Fruit fly (Drosophila melanogaster) whole organism, embryonic: Measurements from ENCODE around the gene Chchd2.

Experiments used
- Asciz ChIP-seq: fragments of 200-800 bp; sonication (Bioruptor generic); optimal IDR thresholded peaks from 2 replicates; lab custom pipeline; 2017; ENCODE audit warnings: missing biosample characterization, mild to moderate bottlenecking, missing genetic modification characterization, missing genetic modification reagents
- Bgb ChIP-seq: fragments of 200-800 bp; sonication (Bioruptor generic); IDR thresholded peaks from 2 replicates; pipeline ENCODE4 v1.3.6; 2022; ENCODE audit warnings: missing biosample characterization, missing genetic modification characterization; ENCODE audit not compliant: partially characterized antibody
- C15 ChIP-seq: fragments of 200-800 bp; sonication (Bioruptor generic); IDR thresholded peaks from 3 replicates; pipeline ENCODE4 v1.3.6; 2022; ENCODE audit warnings: missing biosample characterization, missing genetic modification characterization
- CG10431 ChIP-seq: fragments of 200-800 bp; sonication (Bioruptor generic); optimal IDR thresholded peaks from 3 replicates; lab custom pipeline; 2018; ENCODE audit warnings: missing biosample characterization, mild to moderate bottlenecking, missing genetic modification characterization
- CG11093 ChIP-seq: fragments of 200-800 bp; sonication (Bioruptor generic); IDR thresholded peaks from 3 replicates; pipeline ENCODE4 v1.3.6; 2022; ENCODE audit warnings: missing biosample characterization, missing genetic modification characterization
- CG11456 ChIP-seq: fragments of 200-800 bp; sonication (Bioruptor generic); IDR thresholded peaks from 3 replicates; pipeline ENCODE4 v1.3.6; 2022; ENCODE audit warnings: missing biosample characterization, missing genetic modification characterization
- CG12769 ChIP-seq: fragments of 200-800 bp; sonication (Bioruptor generic); optimal IDR thresholded peaks from 2 replicates; lab custom pipeline; 2019; ENCODE audit warnings: missing biosample characterization, mild to moderate bottlenecking, missing genetic modification characterization, moderate library complexity
- CG14441 ChIP-seq: fragments of 200-800 bp; sonication (Bioruptor generic); IDR thresholded peaks from 2 replicates; pipeline ENCODE4 v1.3.6; 2022; ENCODE audit warnings: missing biosample characterization, missing genetic modification characterization
- CG15011 ChIP-seq: fragments of 200-800 bp; sonication (Bioruptor generic); optimal IDR thresholded peaks from 3 replicates; lab custom pipeline; 2018; ENCODE audit warnings: missing biosample characterization, mild to moderate bottlenecking, missing genetic modification characterization
- CG1529 ChIP-seq: fragments of 200-800 bp; sonication (Bioruptor generic); optimal IDR thresholded peaks from 3 replicates; lab custom pipeline; 2018; ENCODE audit warnings: missing biosample characterization, missing genetic modification characterization
- CG15696 ChIP-seq: fragments of 200-800 bp; sonication (Bioruptor generic); optimal IDR thresholded peaks from 2 replicates; lab custom pipeline; 2019; ENCODE audit warnings: missing biosample characterization, mild to moderate bottlenecking, missing genetic modification characterization, moderate library complexity
- CG16813 ChIP-seq: fragments of 200-800 bp; sonication (Bioruptor generic); IDR thresholded peaks from 3 replicates; pipeline ENCODE4 v1.3.6; 2022; ENCODE audit warnings: missing biosample characterization, missing genetic modification characterization; ENCODE audit not compliant: partially characterized antibody
- CG17361 ChIP-seq: fragments of 200-800 bp; sonication (Bioruptor generic); IDR thresholded peaks from 3 replicates; pipeline ENCODE4 v1.3.6; 2022; ENCODE audit warnings: missing biosample characterization, missing genetic modification characterization
- CG2129 ChIP-seq: fragments of 200-800 bp; sonication (Bioruptor generic); IDR thresholded peaks from 2 replicates; pipeline ENCODE4 v1.3.6; 2022; ENCODE audit warnings: missing biosample characterization, missing genetic modification characterization; ENCODE audit not compliant: partially characterized antibody
- CG2889 ChIP-seq: fragments of 200-800 bp; sonication (Bioruptor generic); IDR thresholded peaks from 3 replicates; pipeline ENCODE4 v1.3.6; 2022; ENCODE audit warnings: missing biosample characterization, missing genetic modification characterization
- CG3065 ChIP-seq: fragments of 200-800 bp; sonication (Bioruptor generic); optimal IDR thresholded peaks from 2 replicates; lab custom pipeline; 2016; ENCODE audit warnings: missing biosample characterization, missing genetic modification characterization
- CG32532 ChIP-seq: fragments of 200-800 bp; sonication (Bioruptor generic); IDR thresholded peaks from 2 replicates; pipeline ENCODE4 v1.3.6; 2022; ENCODE audit warnings: missing biosample characterization, missing genetic modification characterization
- CG3726 ChIP-seq: fragments of 200-800 bp; sonication (Bioruptor generic); IDR thresholded peaks from 3 replicates; pipeline ENCODE4, ENCODE4 v1.3.6; 2022; ENCODE audit warnings: missing biosample characterization, missing genetic modification characterization
- CG9437 ChIP-seq: fragments of 200-800 bp; sonication (Bioruptor generic); optimal IDR thresholded peaks from 2 replicates; lab custom pipeline; 2018; ENCODE audit warnings: missing biosample characterization, mild to moderate bottlenecking, missing genetic modification characterization
- CkIIα-i1 ChIP-seq: fragments of 200-800 bp; sonication (Bioruptor generic); IDR thresholded peaks from 2 replicates; pipeline ENCODE4 v1.3.6; 2022; ENCODE audit warnings: missing biosample characterization, missing genetic modification characterization
- Dad ChIP-seq: fragments of 200-800 bp; sonication (Bioruptor generic); optimal IDR thresholded peaks from 3 replicates; lab custom pipeline; 2016; ENCODE audit warnings: missing biosample characterization, missing genetic modification characterization
- Fer3 ChIP-seq: fragments of 200-800 bp; sonication (Bioruptor generic); optimal IDR thresholded peaks from 2 replicates; lab custom pipeline; 2018; ENCODE audit warnings: missing biosample characterization, mild to moderate bottlenecking, missing genetic modification characterization, moderate library complexity
- Hr39 ChIP-seq: fragments of >200 bp; optimal IDR thresholded peaks from 2 replicates; lab custom pipeline; 2017
- Hsf ChIP-seq: fragments of 200-800 bp; sonication (Bioruptor generic); optimal IDR thresholded peaks from 3 replicates; lab custom pipeline; 2016; ENCODE audit warnings: missing biosample characterization, missing genetic modification characterization
- NK7.1 ChIP-seq: fragments of 200-800 bp; sonication (Bioruptor generic); optimal IDR thresholded peaks from 3 replicates; lab custom pipeline; 2016; ENCODE audit warnings: missing biosample characterization, missing genetic modification characterization
- Oaz ChIP-seq: fragments of 200-800 bp; sonication (Bioruptor generic); IDR thresholded peaks from 2 replicates; pipeline ENCODE4 v1.3.6; 2022; ENCODE audit warnings: missing biosample characterization, missing genetic modification characterization
- Rx ChIP-seq: fragments of 200-800 bp; sonication (Bioruptor generic); IDR thresholded peaks from 2 replicates; pipeline ENCODE4 v1.3.6; 2022; ENCODE audit warnings: missing biosample characterization, missing genetic modification characterization
- Sry-β ChIP-seq: fragments of 200-800 bp; sonication (Bioruptor generic); optimal IDR thresholded peaks from 2 replicates; lab custom pipeline; 2018; ENCODE audit warnings: missing biosample characterization, mild to moderate bottlenecking, missing genetic modification characterization, moderate library complexity
- Tbp ChIP-seq: fragments of >200 bp; optimal IDR thresholded peaks from 2 replicates; lab custom pipeline; 2018; ENCODE audit warnings: missing biosample characterization, missing genetic modification characterization
- Vsx1 ChIP-seq: fragments of 200-800 bp; sonication (Bioruptor generic); optimal IDR thresholded peaks from 2 replicates; lab custom pipeline; 2017; ENCODE audit warnings: missing biosample characterization, mild to moderate bottlenecking, missing genetic modification characterization, missing genetic modification reagents
- ap ChIP-seq: fragments of 200-800 bp; sonication (Bioruptor generic); IDR thresholded peaks from 2 replicates; pipeline ENCODE4 v1.3.6; 2022; ENCODE audit warnings: missing biosample characterization, missing genetic modification characterization
- bcd ChIP-seq: fragments of 200-800 bp; sonication (Bioruptor generic); optimal IDR thresholded peaks from 2 replicates; lab custom pipeline; 2017; ENCODE audit warnings: missing biosample characterization, mild to moderate bottlenecking, missing genetic modification characterization
- cato ChIP-seq: fragments of 200-800 bp; sonication (Bioruptor generic); optimal IDR thresholded peaks from 2 replicates; lab custom pipeline; 2016; ENCODE audit warnings: missing biosample characterization, missing genetic modification characterization, borderline replicate concordance
- cg ChIP-seq: fragments of 200-800 bp; sonication (Bioruptor generic); optimal IDR thresholded peaks from 3 replicates; lab custom pipeline; 2019; ENCODE audit warnings: missing biosample characterization, mild to moderate bottlenecking, missing genetic modification characterization, moderate library complexity
- chif ChIP-seq, 2 experiments: fragments of 200-800 bp; sonication (Bioruptor generic); optimal IDR thresholded peaks; 3 replicates each; lab custom pipeline; 2016; ENCODE audit warnings: missing biosample characterization in 2 of 2, missing genetic modification characterization in 2 of 2
- dysf ChIP-seq: fragments of 200-800 bp; sonication (Bioruptor generic); IDR thresholded peaks from 3 replicates; pipeline ENCODE4 v1.3.6; 2022; ENCODE audit warnings: missing biosample characterization, missing genetic modification characterization
- eve ChIP-seq, 2 experiments: fragments of >200 bp; optimal IDR thresholded peaks; 2 replicates each; lab custom pipeline; 2017; ENCODE audit warnings: missing biosample characterization in 2 of 2, missing genetic modification characterization in 2 of 2
- gcm2 ChIP-seq: fragments of 200-800 bp; sonication (Bioruptor generic); optimal IDR thresholded peaks from 2 replicates; lab custom pipeline; 2016; ENCODE audit warnings: missing biosample characterization, missing genetic modification characterization
- hth ChIP-seq: fragments of >200 bp; optimal IDR thresholded peaks from 2 replicates; lab custom pipeline; 2017; ENCODE audit warnings: inconsistent platforms
- mld ChIP-seq: fragments of 200-800 bp; sonication (Bioruptor generic); IDR thresholded peaks from 3 replicates; pipeline ENCODE4 v1.3.6; 2022; ENCODE audit warnings: missing biosample characterization, missing genetic modification characterization; ENCODE audit not compliant: partially characterized antibody
- nmo ChIP-seq: fragments of 200-800 bp; sonication (Bioruptor generic); optimal IDR thresholded peaks from 2 replicates; lab custom pipeline; 2018; ENCODE audit warnings: missing biosample characterization, mild to moderate bottlenecking, missing genetic modification characterization, moderate library complexity
- org-1 ChIP-seq: fragments of 200-800 bp; sonication (Bioruptor generic); optimal IDR thresholded peaks from 2 replicates; lab custom pipeline; 2017; ENCODE audit warnings: missing biosample characterization, missing genetic modification characterization
- pb ChIP-seq: fragments of 200-800 bp; sonication (Bioruptor generic); optimal IDR thresholded peaks from 3 replicates; lab custom pipeline; 2016; ENCODE audit warnings: missing biosample characterization, missing genetic modification characterization
- pita ChIP-seq: fragments of 200-800 bp; sonication (Bioruptor generic); optimal IDR thresholded peaks from 2 replicates; lab custom pipeline; 2017; ENCODE audit warnings: missing biosample characterization, mild to moderate bottlenecking, missing genetic modification characterization
- prd ChIP-seq, 3 experiments: fragments of >200 bp in 2 of 3; fragments of 200-800 bp in 1 of 3; sonication (Bioruptor generic) in 1 of 3; optimal IDR thresholded peaks in 2 of 3; IDR thresholded peaks in 1 of 3; 2 replicates in 2 of 3; 3 replicates in 1 of 3; pipeline versions ENCODE4 v1.3.6 to Lab custom; 2017 to 2022; ENCODE audit warnings: missing biosample characterization in 1 of 3, missing genetic modification characterization in 1 of 3
- rib ChIP-seq: fragments of 200-800 bp; sonication (Bioruptor generic); IDR thresholded peaks from 2 replicates; pipeline ENCODE4 v1.3.6; 2022; ENCODE audit warnings: missing biosample characterization, missing genetic modification characterization
- salm ChIP-seq: fragments of 200-800 bp; sonication (Bioruptor generic); optimal IDR thresholded peaks from 2 replicates; lab custom pipeline; 2018; ENCODE audit warnings: missing biosample characterization, mild to moderate bottlenecking, missing genetic modification characterization
- shn ChIP-seq: fragments of 200-800 bp; sonication (Bioruptor generic); optimal IDR thresholded peaks from 3 replicates; lab custom pipeline; 2016; ENCODE audit warnings: missing biosample characterization, missing genetic modification characterization
- so ChIP-seq: fragments of 200-800 bp; sonication (Bioruptor generic); IDR thresholded peaks from 3 replicates; pipeline ENCODE4 v1.3.6; 2022; ENCODE audit warnings: missing biosample characterization, missing genetic modification characterization
- usp ChIP-seq: fragments of >200 bp; optimal IDR thresholded peaks from 2 replicates; lab custom pipeline; 2017; ENCODE audit warnings: missing biosample characterization, missing genetic modification characterization

Chchd2 gene

dm6 chrX:17123545-17124203 lies 25.1 kb upstream of the Chchd2 start (continued):
- TF ChIP-seq Tbp (GFP tag; lab: Kevin White, UChicago) (no peak), CG32532 (GFP tag; lab: Robert Waterston, UW) (peak; percentile 77), Fer3 (tag; lab: Kevin White, UChicago) (peak; percentile 79), gcm2 (GFP tag; lab: Kevin White, UChicago) (peak; percentile 21), so (GFP tag; lab: Robert Waterston, UW) (peak; percentile 83), Dad (GFP tag; lab: Kevin White, UChicago) (peak; percentile 42), CG17361 (GFP tag; lab: Robert Waterston, UW) (peak; percentile 76; the same call in 2 of the 3 replicates), CkIIα-i1 (GFP tag; lab: Robert Waterston, UW) (no peak), CG2129 (no peak), mld (GFP tag; lab: Robert Waterston, UW) (no peak), CG12769 (peak; percentile 90), NK7.1 (no peak), pita (GFP tag; lab: Kevin White, UChicago) (no peak), Vsx1 (no peak), salm (tag; lab: Kevin White, UChicago) (peak; percentile 45), CG16813 (GFP tag; lab: Robert Waterston, UW) (no peak), nmo (GFP tag; lab: Kevin White, UChicago) (peak; percentile 81), usp (GFP tag; lab: Kevin White, UChicago) (no peak), CG9437 (GFP tag; lab: Kevin White, UChicago) (peak; percentile 47), CG2889 (GFP tag; lab: Robert Waterston, UW) (peak; percentile 65; the same call in 1 of the 3 replicates), pb (GFP tag; lab: Kevin White, UChicago) (no peak), CG15696 (tag; lab: Kevin White, UChicago) (no peak), Bgb (GFP tag; lab: Robert Waterston, UW) (no peak), Hsf (peak; percentile 70), CG15011 (GFP tag; lab: Kevin White, UChicago) (peak; percentile 54), Sry-β (GFP tag; lab: Kevin White, UChicago) (no peak), CG1529 (GFP tag; lab: Kevin White, UChicago) (peak; percentile 58), eve (GFP tag; optimal IDR thresholded peaks at IDR 0.05; lab: Kevin White, UChicago) (peak in 1 of 2 experiments; percentile 87), CG11093 (GFP tag; lab: Robert Waterston, UW) (0 out of 3 replicates have a peak, but pooled peaks have one; percentile 33), chif (GFP tag; optimal IDR thresholded peaks at IDR 0.05; lab: Kevin White, UChicago) (peak; percentile 17 to 61), ap (GFP tag; lab: Robert Waterston, UW) (peak; percentile 56; the same call in 1 of the 2 replicates), cg (GFP tag; lab: Kevin White, UChicago) (no peak), CG14441 (GFP tag; lab: Robert Waterston, UW) (peak; percentile 74), hth (no peak), CG10431 (GFP tag; lab: Kevin White, UChicago) (no peak), shn (GFP tag; lab: Kevin White, UChicago) (peak; percentile 45), dysf (GFP tag; lab: Robert Waterston, UW) (peak; percentile 80), Asciz (GFP tag; lab: Kevin White, UChicago) (peak; percentile 71), CG11456 (GFP tag; lab: Robert Waterston, UW) (peak; percentile 64; the same call in 1 of the 3 replicates), prd (optimal IDR thresholded peaks at IDR 0.05; lab: Kevin White, UChicago) (no peak), prd (GFP tag; IDR thresholded peaks at IDR 0.05; lab: Robert Waterston, UW) (peak; percentile 73), org-1 (peak; percentile 67), CG3065 (GFP tag; lab: Kevin White, UChicago) (no peak), bcd (peak; percentile 64), Oaz (GFP tag; lab: Robert Waterston, UW) (peak; percentile 61), Hr39 (no peak), rib (GFP tag; lab: Robert Waterston, UW) (no peak), cato (GFP tag; lab: Kevin White, UChicago) (peak; percentile 31), CG3726 (GFP tag; lab: Robert Waterston, UW) (peak; percentile 50; the same call in 1 of the 3 replicates), C15 (peak; percentile 49; the same call in 1 of the 3 replicates), Rx (GFP tag; lab: Robert Waterston, UW) (peak; percentile 39; the same call in 1 of the 2 replicates)
